Fruit fly (Drosophila melanogaster): ENCODE results near the gene Rchy1.

Rchy1 gene

dm6 chr2L:6422488-6422887 lies 43.0 kb downstream of the Rchy1 start:
- TF ChIP-seq D1 (tag; optimal IDR thresholded peaks at IDR 0.05): no peak
- TF ChIP-seq CG4496 (GFP tag; IDR thresholded peaks at IDR 0.05): no peak
- no peak for TF ChIP-seq CG15710 (tag; optimal IDR thresholded peaks at IDR 0.05)
- no peak for TF ChIP-seq CG13204 (GFP tag; optimal IDR thresholded peaks at IDR 0.05)
- TF ChIP-seq gl (tag; optimal IDR thresholded peaks at IDR 0.05): no peak
- no peak for TF ChIP-seq EcR (GFP tag; optimal IDR thresholded peaks at IDR 0.05)
- no peak for TF ChIP-seq CG32121 (GFP tag; IDR thresholded peaks at IDR 0.05)

dm6 chr2L:6421495-6421894 lies 44.0 kb downstream of the Rchy1 start:
- TF ChIP-seq Ets98B (GFP tag; IDR thresholded peaks at IDR 0.05) (no peak), fd96Ca (GFP tag; IDR thresholded peaks at IDR 0.05) (no peak), CG8301 (tag; optimal IDR thresholded peaks at IDR 0.05) (no peak), CG10348 (GFP tag; IDR thresholded peaks at IDR 0.05) (no peak), CG17806 (tag; optimal IDR thresholded peaks at IDR 0.05) (no peak), CG32121 (GFP tag; IDR thresholded peaks at IDR 0.05) (no peak), Pif1B (GFP tag; optimal IDR thresholded peaks at IDR 0.05) (no peak), CG12605 (GFP tag; IDR thresholded peaks at IDR 0.05) (no peak), CG8159 (tag; optimal IDR thresholded peaks at IDR 0.05) (no peak), CG15710 (tag; optimal IDR thresholded peaks at IDR 0.05) (no peak), CG4496 (GFP tag; IDR thresholded peaks at IDR 0.05) (no peak), CG13204 (GFP tag; optimal IDR thresholded peaks at IDR 0.05) (no peak), Pif1A (GFP tag; optimal IDR thresholded peaks at IDR 0.05) (no peak), CG14655 (GFP tag; optimal IDR thresholded peaks at IDR 0.05) (no peak), CG9948 (tag; optimal IDR thresholded peaks at IDR 0.05) (no peak), CG34367 (tag; optimal IDR thresholded peaks at IDR 0.05) (no peak), D1 (tag; optimal IDR thresholded peaks at IDR 0.05) (no peak), gl (tag; optimal IDR thresholded peaks at IDR 0.05) (no peak), EcR (GFP tag; optimal IDR thresholded peaks at IDR 0.05) (no peak)

dm6 chr2L:6411953-6412352 lies 53.5 kb downstream of the Rchy1 start, which contains the start of gene CG13982:
Gene CG13982 (plus strand): TSS chr2L:6412315.
- no peak for TF ChIP-seq fd96Ca (GFP tag; IDR thresholded peaks at IDR 0.05)
- TF ChIP-seq Snoo (tag; optimal IDR thresholded peaks at IDR 0.05): no peak
- no peak for TF ChIP-seq Ets98B (GFP tag; IDR thresholded peaks at IDR 0.05)
- TF ChIP-seq gl (tag; optimal IDR thresholded peaks at IDR 0.05): no peak
- no peak for TF ChIP-seq CG15710 (tag; optimal IDR thresholded peaks at IDR 0.05)
- TF ChIP-seq CG4496 (GFP tag; IDR thresholded peaks at IDR 0.05): no peak
- no peak for TF ChIP-seq CG8159 (tag; optimal IDR thresholded peaks at IDR 0.05)
- no peak for TF ChIP-seq Pif1A (GFP tag; optimal IDR thresholded peaks at IDR 0.05)

dm6 chr2L:6411089-6411757 lies 54.2 kb downstream of the Rchy1 start, which contains the start of gene DIP-epsilon:
Gene DIP-epsilon (minus strand): TSS chr2L:6411326.
- no peak for TF ChIP-seq CG13204 (GFP tag; optimal IDR thresholded peaks at IDR 0.05)
- TF ChIP-seq CG4496 (GFP tag; IDR thresholded peaks at IDR 0.05): peak; percentile 27; the same call in 1 of the 3 replicates
- TF ChIP-seq rn (GFP tag; IDR thresholded peaks at IDR 0.05): no peak
- no peak for TF ChIP-seq CG12605 (GFP tag; IDR thresholded peaks at IDR 0.05)
- TF ChIP-seq CG15710 (tag; optimal IDR thresholded peaks at IDR 0.05): no peak
- TF ChIP-seq Pif1B (GFP tag; optimal IDR thresholded peaks at IDR 0.05): no peak
